Worm (Caenorhabditis elegans): ENCODE measurements around the gene C07E3.4.

C07E3.4 gene

ce11 chrII:10390250-10390821 is 29.7 kb downstream of the C07E3.4 start (continued):
- no peak for TF ChIP-seq cebp-1 (GFP tag; IDR thresholded peaks at IDR 0.05)
- peak; percentile 13 for TF ChIP-seq cebp-1 (tag; optimal IDR thresholded peaks at IDR 0.05)
- no peak for TF ChIP-seq rcor-1 (GFP tag; IDR thresholded peaks at IDR 0.05)
- no peak for TF ChIP-seq ceh-58 (GFP tag; IDR thresholded peaks at IDR 0.05)

ce11 chrII:10390854-10391253 is 30.3 kb downstream of the C07E3.4 start, which contains the start of the genes T09F3.2 and T09F3.7:
Gene T09F3.2, plus strand, starts transcription at chrII:10391154.
Gene T09F3.7, plus strand, starts transcription at chrII:10391168.
- TF ChIP-seq F33H1.4 (GFP tag; IDR thresholded peaks at IDR 0.05) (no peak), cebp-1 (GFP tag; IDR thresholded peaks at IDR 0.05) (no peak), cebp-1 (tag; optimal IDR thresholded peaks at IDR 0.05) (no peak), mel-28 (tag; optimal IDR thresholded peaks at IDR 0.05; ENCODE audit: borderline replicate concordance) (no peak)

- peak; percentile 53 for TF ChIP-seq F10E7.11 (tag; optimal IDR thresholded peaks at IDR 0.05)
- peak; percentile 99 for TF ChIP-seq madf-6 (GFP tag; IDR thresholded peaks at IDR 0.05)
- peak; percentile 56; the same call in 1 of the 2 replicates for TF ChIP-seq hmg-1.2 (GFP tag; IDR thresholded peaks at IDR 0.05)
- no peak for TF ChIP-seq let-607 (tag; optimal IDR thresholded peaks at IDR 0.05)
- TF ChIP-seq T07F8.4 (tag; optimal IDR thresholded peaks at IDR 0.05): no peak
- TF ChIP-seq athp-1 (tag; optimal IDR thresholded peaks at IDR 0.05): peak; percentile 34
- no peak for TF ChIP-seq rpc-1 (optimal IDR thresholded peaks at IDR 0.05)
- TF ChIP-seq rpc-1 (tag; optimal IDR thresholded peaks at IDR 0.05): no peak
- no peak for TF ChIP-seq F55B11.4 (tag; optimal IDR thresholded peaks at IDR 0.05; ENCODE audit: borderline replicate concordance, insufficient read depth)
- peak; percentile 55 for TF ChIP-seq tbp1 (GFP tag; optimal IDR thresholded peaks at IDR 0.05)
- no peak for TF ChIP-seq B0035.1 (tag; optimal IDR thresholded peaks at IDR 0.05)
- no peak for TF ChIP-seq aptf-3 (GFP tag; IDR thresholded peaks at IDR 0.05)
- no peak for TF ChIP-seq cebp-2 (GFP tag; IDR thresholded peaks at IDR 0.05)
- TF ChIP-seq B0019.2 (GFP tag; conservative IDR thresholded peaks at IDR 0.05): peak; percentile 93
- no peak for TF ChIP-seq ama-1 (optimal IDR thresholded peaks at IDR 0.05)
- no peak for TF ChIP-seq ama-1 (GFP tag; optimal IDR thresholded peaks at IDR 0.05)
- no peak for TF ChIP-seq F57A8.1 (GFP tag; optimal IDR thresholded peaks at IDR 0.05)
- no peak for TF ChIP-seq nhr-80 (tag; optimal IDR thresholded peaks at IDR 0.05)
- no peak for TF ChIP-seq C06A6.2 (GFP tag; conservative IDR thresholded peaks at IDR 0.05)
- TF ChIP-seq T26A5.8 (tag; optimal IDR thresholded peaks at IDR 0.05): no peak
- TF ChIP-seq ZK185.1 (tag; optimal IDR thresholded peaks at IDR 0.05; ENCODE audit: poor library complexity, severe bottlenecking): no peak
- no peak for TF ChIP-seq sdz-38 (tag; optimal IDR thresholded peaks at IDR 0.05)
- TF ChIP-seq mxl-1 (tag; optimal IDR thresholded peaks at IDR 0.05): no peak
- TF ChIP-seq ztf-18 (tag; optimal IDR thresholded peaks at IDR 0.05): peak; percentile 5
- TF ChIP-seq fkh-3 (tag; optimal IDR thresholded peaks at IDR 0.05): no peak
- TF ChIP-seq F37B4.10 (GFP tag; IDR thresholded peaks at IDR 0.05): no peak
- TF ChIP-seq atf-7 (tag; optimal IDR thresholded peaks at IDR 0.05): peak; percentile 29
- TF ChIP-seq F22D6.2 (tag; optimal IDR thresholded peaks at IDR 0.05): no peak
- peak; percentile 62 for TF ChIP-seq F57C9.4 (tag; optimal IDR thresholded peaks at IDR 0.05)
- no peak for TF ChIP-seq Y53F4B.3 (GFP tag; IDR thresholded peaks at IDR 0.05)
- TF ChIP-seq dpl-1 (GFP tag; optimal IDR thresholded peaks at IDR 0.05): peak; percentile 94
- peak; percentile 44 for TF ChIP-seq snpc-1.1 (tag; optimal IDR thresholded peaks at IDR 0.05; ENCODE audit: insufficient read depth)
- TF ChIP-seq ceh-58 (GFP tag; IDR thresholded peaks at IDR 0.05): no peak
- TF ChIP-seq F49E8.2 (tag; optimal IDR thresholded peaks at IDR 0.05; ENCODE audit: insufficient read depth): peak; percentile 62
- TF ChIP-seq attf-3 (GFP tag; conservative IDR thresholded peaks at IDR 0.05): 0 out of 2 replicates have a peak, but pooled peaks have one; percentile 50
- no peak for TF ChIP-seq egl-18 (GFP tag; IDR thresholded peaks at IDR 0.05)
- TF ChIP-seq hrde-1 (tag; optimal IDR thresholded peaks at IDR 0.05; ENCODE audit: borderline replicate concordance): peak; percentile 72
- TF ChIP-seq B0336.3 (GFP tag; IDR thresholded peaks at IDR 0.05): peak; percentile 87
Observed at ce11 chrII:10393282-10394179, 32.9 kb downstream of the C07E3.4 start, which contains the start of gene gpd-1. Gene gpd-1, plus strand, starts transcription at chrII:10394129.

Measured in whole organism, young adult.